Worm (Caenorhabditis elegans) whole organism, early embryonic: ENCODE data around the gene T19C4.1.

ENCODE experiments used
- B0310.2 ChIP-seq: sonication (generic microtip); optimal IDR thresholded peaks from 2 replicates; lab custom pipeline; 2016; ENCODE audit warnings: mild to moderate bottlenecking, missing genetic modification characterization, missing compliant biosample characterization
- F13C5.2 ChIP-seq: sonication (generic microtip); optimal IDR thresholded peaks from 2 replicates; lab custom pipeline; 2017; ENCODE audit warnings: mild to moderate bottlenecking, missing genetic modification characterization, inconsistent platforms, missing compliant biosample characterization
- aly-1 ChIP-seq: sonication (generic microtip); optimal IDR thresholded peaks from 2 replicates; lab custom pipeline; 2016; ENCODE audit warnings: missing genetic modification characterization, missing compliant biosample characterization
- ama-1 ChIP-seq: fragments of 150-350 bp; optimal IDR thresholded peaks from 2 replicates; lab custom pipeline; 2014
- ceh-13 ChIP-seq: fragments of 200-800 bp; sonication (Bioruptor generic); optimal IDR thresholded peaks from 2 replicates; lab custom pipeline; 2018; ENCODE audit warnings: mild to moderate bottlenecking, missing genetic modification characterization, missing compliant biosample characterization
- ceh-36 ChIP-seq: sonication (generic microtip); optimal IDR thresholded peaks from 2 replicates; lab custom pipeline; 2016; ENCODE audit warnings: missing genetic modification characterization, inconsistent platforms, missing compliant biosample characterization
- ets-7 ChIP-seq: sonication (generic microtip); optimal IDR thresholded peaks from 2 replicates; lab custom pipeline; 2016; ENCODE audit warnings: missing genotype, missing genetic modification characterization, missing compliant biosample characterization
- flt-1 ChIP-seq: fragments of 200-800 bp; sonication (Bioruptor generic); IDR thresholded peaks from 2 replicates; pipeline ENCODE4 v1.3.6; 2022; ENCODE audit warnings: missing genetic modification characterization, missing compliant biosample characterization
- hmbx-1 ChIP-seq: sonication (generic microtip); optimal IDR thresholded peaks from 2 replicates; lab custom pipeline; 2016; ENCODE audit warnings: mild to moderate bottlenecking, missing genetic modification characterization, missing compliant biosample characterization
- hmg-4 ChIP-seq: fragments of 200-800 bp; sonication (Bioruptor generic); optimal IDR thresholded peaks from 2 replicates; lab custom pipeline; 2018; ENCODE audit warnings: mild to moderate bottlenecking, missing genetic modification characterization, missing compliant biosample characterization
- hnd-1 ChIP-seq: sonication (generic microtip); optimal IDR thresholded peaks from 2 replicates; lab custom pipeline; 2016; ENCODE audit warnings: missing genetic modification characterization, missing compliant biosample characterization
- pes-1 ChIP-seq: fragments of 200-800 bp; sonication (Bioruptor generic); IDR thresholded peaks from 2 replicates; pipeline ENCODE4 v1.3.6; 2022; ENCODE audit warnings: missing genetic modification reagents, missing genetic modification characterization, missing compliant biosample characterization
- scrt-1 ChIP-seq: fragments of 200-800 bp; sonication (Bioruptor generic); IDR thresholded peaks from 2 replicates; pipeline ENCODE4 v1.3.6; 2022; ENCODE audit warnings: missing genetic modification characterization, missing compliant biosample characterization
- sea-1 ChIP-seq: fragments of 200-800 bp; sonication (Bioruptor generic); conservative IDR thresholded peaks from 2 replicates; pipeline ENCODE4 v1.3.6; 2022; ENCODE audit warnings: missing genetic modification characterization, missing compliant biosample characterization
- tbx-11 ChIP-seq: fragments of 200-800 bp; sonication (Bioruptor generic); IDR thresholded peaks from 2 replicates; pipeline ENCODE4 v1.3.6; 2022; ENCODE audit warnings: missing genetic modification characterization, missing compliant biosample characterization
- tbx-37 ChIP-seq: fragments of 200-800 bp; sonication (Bioruptor generic); conservative IDR thresholded peaks from 2 replicates; pipeline ENCODE4 v1.3.6; 2022; ENCODE audit warnings: missing genetic modification reagents, missing genetic modification characterization, missing compliant biosample characterization
- tra-4 ChIP-seq: sonication (generic microtip); optimal IDR thresholded peaks from 2 replicates; lab custom pipeline; 2017; ENCODE audit warnings: missing genetic modification characterization, missing compliant biosample characterization

Gene T19C4.1

ce11 chrV:11119294-11119755 is 30.2 kb upstream of the T19C4.1 start, which contains the start of gene scb-1:
Gene scb-1, minus strand, starts transcription at chrV:11119705.
- TF ChIP-seq tra-4, result no peak
- TF ChIP-seq flt-1, result no peak
- no peak for TF ChIP-seq tbx-11 (GFP tag; lab: Robert Waterston, UW)
- TF ChIP-seq ama-1 (lab: Kevin White, UChicago), result no peak
- no peak for TF ChIP-seq B0310.2 (tag; lab: Kevin White, UChicago)
- TF ChIP-seq hmbx-1 (tag; lab: Kevin White, UChicago), result no peak
- TF ChIP-seq sea-1 (GFP tag; lab: Robert Waterston, UW), result no peak
- no peak for TF ChIP-seq pes-1 (GFP tag; lab: Robert Waterston, UW)
- no peak for TF ChIP-seq ceh-36 (tag; lab: Kevin White, UChicago)
- no peak for TF ChIP-seq tbx-37 (GFP tag; lab: Robert Waterston, UW)
- no peak for TF ChIP-seq F13C5.2
- no peak for TF ChIP-seq ets-7
- TF ChIP-seq scrt-1 (GFP tag; lab: Robert Waterston, UW), result no peak
- TF ChIP-seq hmg-4, result no peak

- TF ChIP-seq hmbx-1 (tag; lab: Kevin White, UChicago), result no peak
- TF ChIP-seq ets-7, result no peak
- TF ChIP-seq hmg-4, result no peak
- no peak for TF ChIP-seq ceh-36 (tag; lab: Kevin White, UChicago)
- TF ChIP-seq tra-4, result no peak
- no peak for TF ChIP-seq B0310.2 (tag; lab: Kevin White, UChicago)
- TF ChIP-seq sea-1 (GFP tag; lab: Robert Waterston, UW), result no peak
- TF ChIP-seq scrt-1 (GFP tag; lab: Robert Waterston, UW), result no peak
- no peak for TF ChIP-seq pes-1 (GFP tag; lab: Robert Waterston, UW)
- TF ChIP-seq tbx-11 (GFP tag; lab: Robert Waterston, UW), result no peak
- no peak for TF ChIP-seq aly-1 (tag; lab: Kevin White, UChicago)
- TF ChIP-seq flt-1, result no peak
- TF ChIP-seq tbx-37 (GFP tag; lab: Robert Waterston, UW), result no peak
These were observed 28.3 kb upstream of the T19C4.1 start for ce11 chrV:11121247-11121646.

- TF ChIP-seq hmg-4 (no peak), hmbx-1 (tag; lab: Kevin White, UChicago) (no peak), sea-1 (GFP tag; lab: Robert Waterston, UW) (no peak), ets-7 (no peak), B0310.2 (tag; lab: Kevin White, UChicago) (no peak), aly-1 (tag; lab: Kevin White, UChicago) (no peak), ama-1 (lab: Kevin White, UChicago) (no peak), tbx-37 (GFP tag; lab: Robert Waterston, UW) (no peak), ceh-13 (GFP tag; lab: Kevin White, UChicago) (no peak), scrt-1 (GFP tag; lab: Robert Waterston, UW) (no peak), flt-1 (no peak), pes-1 (GFP tag; lab: Robert Waterston, UW) (no peak), hnd-1 (tag; lab: Kevin White, UChicago) (no peak), tbx-11 (GFP tag; lab: Robert Waterston, UW) (no peak), ceh-36 (tag; lab: Kevin White, UChicago) (no peak), tra-4 (no peak), F13C5.2 (no peak)
These were observed 27.0 kb upstream of the T19C4.1 start, which contains the start of gene mboa-2 for ce11 chrV:11122466-11122865. Gene mboa-2, minus strand, starts transcription at chrV:11122493.

ce11 chrV:11123817-11124337 is 25.6 kb upstream of the T19C4.1 start, which contains the start of the genes atp-5 and lmtr-3:
Gene atp-5, minus strand, starts transcription at chrV:11123867.
Gene lmtr-3, plus strand, starts transcription at chrV:11124186.
- TF ChIP-seq tbx-11 (GFP tag; lab: Robert Waterston, UW) (0 out of 2 replicates have a peak, but pooled peaks have one; percentile 36), ama-1 (lab: Kevin White, UChicago) (no peak), hmg-4 (peak; percentile 38), F13C5.2 (peak; percentile 36), tbx-37 (GFP tag; lab: Robert Waterston, UW) (peak; percentile 76; the same call in 1 of the 2 replicates)

- TF ChIP-seq aly-1 (tag; lab: Kevin White, UChicago), result no peak
- no peak for TF ChIP-seq sea-1 (GFP tag; lab: Robert Waterston, UW)
- no peak for TF ChIP-seq ama-1 (lab: Kevin White, UChicago)
- TF ChIP-seq tra-4, result no peak
- no peak for TF ChIP-seq flt-1
- no peak for TF ChIP-seq hmg-4
- no peak for TF ChIP-seq F13C5.2
- no peak for TF ChIP-seq pes-1 (GFP tag; lab: Robert Waterston, UW)
These were observed 24.6 kb upstream of the T19C4.1 start, which contains the start of gene C06H2.2 for ce11 chrV:11124922-11125321. Gene C06H2.2, plus strand, starts transcription at chrV:11125222.

ce11 chrV:11127197-11127596 is 22.3 kb upstream of the T19C4.1 start, which contains the start of gene jmjd-5:
Gene jmjd-5, plus strand, starts transcription at chrV:11127497.
- TF ChIP-seq B0310.2 (tag; lab: Kevin White, UChicago), result no peak
- no peak for TF ChIP-seq pes-1 (GFP tag; lab: Robert Waterston, UW)
- TF ChIP-seq tra-4, result no peak
- TF ChIP-seq ets-7, result no peak
- TF ChIP-seq ceh-36 (tag; lab: Kevin White, UChicago), result no peak
- TF ChIP-seq ceh-13 (GFP tag; lab: Kevin White, UChicago), result no peak
- TF ChIP-seq hmbx-1 (tag; lab: Kevin White, UChicago), result no peak
- no peak for TF ChIP-seq tbx-11 (GFP tag; lab: Robert Waterston, UW)
- TF ChIP-seq scrt-1 (GFP tag; lab: Robert Waterston, UW), result no peak
- TF ChIP-seq F13C5.2, result no peak
- no peak for TF ChIP-seq ama-1 (lab: Kevin White, UChicago)
- no peak for TF ChIP-seq tbx-37 (GFP tag; lab: Robert Waterston, UW)

ce11 chrV:11131801-11132200 is 17.7 kb upstream of the T19C4.1 start:
- TF ChIP-seq ceh-36 (tag; lab: Kevin White, UChicago) (no peak), F13C5.2 (no peak), hnd-1 (tag; lab: Kevin White, UChicago) (no peak), ama-1 (lab: Kevin White, UChicago) (no peak), tbx-11 (GFP tag; lab: Robert Waterston, UW) (no peak), hmbx-1 (tag; lab: Kevin White, UChicago) (no peak), sea-1 (GFP tag; lab: Robert Waterston, UW) (no peak), pes-1 (GFP tag; lab: Robert Waterston, UW) (no peak), scrt-1 (GFP tag; lab: Robert Waterston, UW) (no peak), ceh-13 (GFP tag; lab: Kevin White, UChicago) (no peak), B0310.2 (tag; lab: Kevin White, UChicago) (no peak), tbx-37 (GFP tag; lab: Robert Waterston, UW) (no peak), flt-1 (no peak), ets-7 (no peak), tra-4 (no peak), hmg-4 (no peak), aly-1 (tag; lab: Kevin White, UChicago) (no peak)
